Worm (Caenorhabditis elegans): ENCODE data around the gene krr-1.

krr-1 gene

DNA sequence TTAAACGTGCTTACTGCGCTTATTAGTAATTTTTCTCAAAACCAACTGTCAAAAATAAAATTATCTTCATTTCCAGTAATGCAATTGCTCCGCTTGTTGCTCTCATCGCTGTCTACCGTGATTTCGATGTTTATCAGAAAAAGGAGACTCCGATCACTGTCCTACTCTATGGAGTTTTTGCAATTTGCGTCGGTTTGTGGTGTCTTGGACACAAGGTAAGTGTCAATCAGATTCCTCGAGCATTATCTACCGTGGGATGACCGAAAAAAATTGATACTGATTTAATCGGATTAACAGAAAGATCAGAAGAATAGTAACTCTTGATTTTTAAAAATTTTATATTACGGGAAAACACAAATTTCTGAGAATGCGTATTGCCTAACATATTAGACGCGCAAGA is 43.7 kb upstream of the krr-1 start:
- no peak for TF ChIP-seq die-1 (tag; optimal IDR thresholded peaks at IDR 0.05)
- TF ChIP-seq nhr-80 (tag; optimal IDR thresholded peaks at IDR 0.05) = peak; percentile 55

DNA sequence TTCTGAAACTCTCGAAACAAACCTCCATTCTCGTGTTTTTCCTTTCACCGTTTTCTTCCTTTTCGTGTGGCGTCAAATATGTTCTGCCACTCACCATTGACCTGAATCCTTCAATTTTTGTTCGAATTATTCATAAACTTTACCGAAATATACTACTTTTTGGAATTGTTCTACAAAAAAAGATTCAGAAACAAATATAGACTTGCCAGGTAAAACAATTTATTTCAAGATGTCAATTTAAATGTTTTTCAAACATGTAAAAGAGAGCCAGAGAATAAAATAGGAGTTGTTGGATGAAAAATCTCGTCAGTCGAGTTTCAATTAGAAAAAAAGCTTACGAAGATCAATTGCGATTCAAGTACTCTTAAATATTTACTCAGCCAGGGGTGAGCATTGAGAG is 37.4 kb upstream of the krr-1 start, which contains the start of gene F09G2.8:
F09G2.8 (minus strand) TSS at position 101 of the 400 bp plus-strand sequence.
- 0 out of 2 replicates have a peak, but pooled peaks have one; percentile 11 for TF ChIP-seq madf-6 (GFP tag; IDR thresholded peaks at IDR 0.05)
- no peak for TF ChIP-seq lin-54 (GFP tag; optimal IDR thresholded peaks at IDR 0.05)

DNA sequence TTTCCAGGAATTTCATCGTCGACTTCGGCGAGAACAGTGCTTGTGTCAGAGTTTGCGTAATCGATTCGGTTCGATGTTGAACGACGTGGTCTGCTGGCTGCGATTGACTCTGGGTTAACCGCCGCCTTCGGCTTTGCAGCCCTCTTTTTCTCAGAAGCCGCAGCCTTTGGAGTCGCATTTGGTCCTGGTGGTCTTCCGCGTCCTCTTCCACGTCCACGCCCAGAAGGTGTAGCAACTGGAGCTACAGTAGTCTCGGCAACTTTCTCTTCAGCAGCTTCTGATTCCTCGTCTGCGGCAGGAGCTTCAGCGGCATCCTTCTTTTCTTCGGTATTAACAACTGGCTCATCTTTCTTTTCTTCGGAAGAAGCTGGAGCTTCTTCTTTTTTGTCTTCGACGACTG is 36.2 kb upstream of the krr-1 start:
- no peak for TF ChIP-seq madf-10 (tag; optimal IDR thresholded peaks at IDR 0.05)
- TF ChIP-seq sea-2 (GFP tag; IDR thresholded peaks at IDR 0.05) = no peak
- TF ChIP-seq zfh-2 (GFP tag; conservative IDR thresholded peaks at IDR 0.05) = peak; percentile 66; the same call in 1 of the 2 replicates
- TF ChIP-seq mes-4 (tag; optimal IDR thresholded peaks at IDR 0.05) = no peak
- TF ChIP-seq egrh-3 (GFP tag; IDR thresholded peaks at IDR 0.05) = 0 out of 2 replicates have a peak, but pooled peaks have one; percentile 22
- TF ChIP-seq pbrm-1 (GFP tag; IDR thresholded peaks at IDR 0.05) = 0 out of 2 replicates have a peak, but pooled peaks have one; percentile 11
- TF ChIP-seq F55B11.4 (tag; optimal IDR thresholded peaks at IDR 0.05; ENCODE audit: borderline replicate concordance, insufficient read depth) = no peak

DNA sequence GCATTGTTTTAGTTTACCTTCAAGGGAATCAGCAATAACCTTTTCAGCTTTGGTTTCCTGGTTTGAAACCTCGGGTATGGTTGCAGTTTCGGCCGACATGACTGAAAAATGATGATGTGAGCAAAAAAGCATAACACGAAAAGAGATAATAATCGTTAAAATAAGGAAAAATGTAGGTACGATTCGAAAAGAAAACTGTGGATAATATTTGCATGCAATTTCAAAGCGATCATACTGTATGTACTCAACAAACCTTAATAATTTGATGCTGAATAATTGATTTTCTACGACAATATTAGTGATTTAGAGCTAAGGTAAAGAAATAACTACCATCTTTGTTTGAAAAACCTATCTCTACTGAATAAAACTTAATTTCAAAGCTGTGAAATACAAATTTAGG is 35.0 kb upstream of the krr-1 start, which contains the start of gene attf-2:
attf-2 (minus strand) TSS at position 101 of the 400 bp plus-strand sequence.
- 0 out of 2 replicates have a peak, but pooled peaks have one; percentile 22 for TF ChIP-seq madf-3 (GFP tag; IDR thresholded peaks at IDR 0.05)
- no peak for TF ChIP-seq somi-1 (GFP tag; optimal IDR thresholded peaks at IDR 0.05)
- TF ChIP-seq ets-4 (GFP tag; optimal IDR thresholded peaks at IDR 0.05) = no peak

DNA sequence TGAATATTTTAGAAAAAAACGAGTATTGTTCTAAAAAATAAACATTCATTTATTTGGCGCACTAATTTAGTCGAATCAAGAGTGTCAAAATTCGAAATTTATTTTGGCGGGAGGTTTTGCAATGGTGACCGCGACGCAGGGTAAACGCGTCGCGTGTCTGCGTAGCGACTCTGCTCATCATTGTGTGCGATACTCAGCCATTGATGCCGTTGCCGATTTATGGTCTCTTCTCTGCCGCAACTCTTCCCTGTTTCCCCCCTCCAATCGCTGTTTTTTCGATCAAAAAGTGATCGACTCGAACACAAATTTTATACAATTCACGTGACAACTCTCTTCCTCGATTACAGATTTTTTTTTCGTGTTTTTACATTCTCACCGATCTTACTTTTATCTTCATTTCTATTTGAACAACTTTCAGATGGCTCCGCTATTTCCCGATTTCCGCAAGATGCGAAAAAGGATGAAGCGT is 34.5 kb upstream of the krr-1 start, which contains the start of gene F09G2.2:
F09G2.2 (plus strand) TSS at position 419 of the 469 bp plus-strand sequence.
- TF ChIP-seq lin-35 (GFP tag; optimal IDR thresholded peaks at IDR 0.05) (peak; percentile 3 to 93 (median 10)), Y53G8AR.9 (GFP tag; conservative IDR thresholded peaks at IDR 0.05) (peak; percentile 92), sdz-38 (tag; optimal IDR thresholded peaks at IDR 0.05) (no peak), gei-17 (GFP tag; optimal IDR thresholded peaks at IDR 0.05) (peak; percentile 42), B0261.1 (tag; optimal IDR thresholded peaks at IDR 0.05) (no peak), aptf-3 (GFP tag; IDR thresholded peaks at IDR 0.05) (no peak), pbrm-1 (GFP tag; IDR thresholded peaks at IDR 0.05) (peak; percentile 89), C06A6.2 (GFP tag; conservative IDR thresholded peaks at IDR 0.05) (no peak; the same call in 1 of the 2 replicates), nhr-27 (tag; optimal IDR thresholded peaks at IDR 0.05) (no peak), ceh-40 (GFP tag; IDR thresholded peaks at IDR 0.05) (no peak), xnd-1 (tag; optimal IDR thresholded peaks at IDR 0.05) (peak; percentile 77), madf-10 (tag; optimal IDR thresholded peaks at IDR 0.05) (peak; percentile 78), F49E8.2 (tag; optimal IDR thresholded peaks at IDR 0.05; ENCODE audit: insufficient read depth) (peak; percentile 9), somi-1 (GFP tag; optimal IDR thresholded peaks at IDR 0.05) (peak; percentile 44), ztf-3 (GFP tag; optimal IDR thresholded peaks at IDR 0.05) (no peak), ceh-100 (GFP tag; IDR thresholded peaks at IDR 0.05) (peak; percentile 71), tlf-1 (GFP tag; optimal IDR thresholded peaks at IDR 0.05) (peak; percentile 84), rec-8 (tag; optimal IDR thresholded peaks at IDR 0.05) (no peak), ceh-91 (GFP tag; IDR thresholded peaks at IDR 0.05) (peak; percentile 82), nfya-1 (tag; optimal IDR thresholded peaks at IDR 0.05; ENCODE audit: borderline replicate concordance, insufficient read depth) (no peak), bed-1 (GFP tag; IDR thresholded peaks at IDR 0.05) (no peak), hmg-1.2 (GFP tag; IDR thresholded peaks at IDR 0.05) (peak; percentile 99), nhr-179 (tag; optimal IDR thresholded peaks at IDR 0.05) (no peak), lsl-1 (GFP tag; optimal IDR thresholded peaks at IDR 0.05) (peak; percentile 80), pha-4 (tag; optimal IDR thresholded peaks at IDR 0.05) (peak; percentile 84), fkh-3 (tag; optimal IDR thresholded peaks at IDR 0.05) (no peak), let-526 (GFP tag; IDR thresholded peaks at IDR 0.05) (peak; percentile 56; the same call in 1 of the 2 replicates), Y56A3A.18 (GFP tag; IDR thresholded peaks at IDR 0.05) (no peak), hlh-12 (tag; optimal IDR thresholded peaks at IDR 0.05) (no peak), C17E4.6 (GFP tag; IDR thresholded peaks at IDR 0.05) (peak; percentile 81)
